Fruit fly (Drosophila melanogaster) whole organism, embryonic: ENCODE results near the gene Nse4.

Experiments used
- Ada2b ChIP-seq: fragments of 200-800 bp; sonication (Bioruptor generic); IDR thresholded peaks from 2 replicates; pipeline ENCODE4 v1.3.6; 2022; ENCODE audit warnings: missing biosample characterization, missing genetic modification characterization
- Aef1 ChIP-seq: fragments of 200-800 bp; sonication (Bioruptor generic); IDR thresholded peaks from 3 replicates; pipeline ENCODE4 v1.3.6; 2022; ENCODE audit warnings: missing biosample characterization, missing genetic modification characterization
- CG11696 ChIP-seq: fragments of 200-800 bp; sonication (Bioruptor generic); IDR thresholded peaks from 2 replicates; pipeline ENCODE4 v1.3.6; 2022; ENCODE audit warnings: missing biosample characterization, missing genetic modification characterization
- CG12071 ChIP-seq: fragments of 200-800 bp; sonication (Bioruptor generic); optimal IDR thresholded peaks from 3 replicates; lab custom pipeline; 2018; ENCODE audit warnings: missing biosample characterization, mild to moderate bottlenecking, missing genetic modification characterization
- CG12391 ChIP-seq: fragments of 200-800 bp; sonication (Bioruptor generic); optimal IDR thresholded peaks from 3 replicates; lab custom pipeline; 2018; ENCODE audit warnings: missing biosample characterization, mild to moderate bottlenecking, missing genetic modification characterization, moderate library complexity
- CG14050 ChIP-seq: fragments of 200-800 bp; sonication (Bioruptor generic); IDR thresholded peaks from 3 replicates; pipeline ENCODE4 v1.3.6; 2022; ENCODE audit warnings: missing biosample characterization, missing genetic modification characterization
- CG15269 ChIP-seq: fragments of 200-800 bp; sonication (Bioruptor generic); optimal IDR thresholded peaks from 2 replicates; lab custom pipeline; 2018; ENCODE audit warnings: missing biosample characterization, mild to moderate bottlenecking, missing genetic modification characterization, moderate library complexity
- CG15514 ChIP-seq: fragments of 200-800 bp; sonication (Bioruptor generic); optimal IDR thresholded peaks from 3 replicates; lab custom pipeline; 2017; ENCODE audit warnings: missing biosample characterization, missing genetic modification characterization, mild to moderate bottlenecking, moderate library complexity, missing genetic modification reagents
- CG1602 ChIP-seq: fragments of 200-800 bp; sonication (Bioruptor generic); optimal IDR thresholded peaks from 3 replicates; lab custom pipeline; 2016; ENCODE audit warnings: missing biosample characterization, missing genetic modification characterization
- CG17361 ChIP-seq: fragments of 200-800 bp; sonication (Bioruptor generic); IDR thresholded peaks from 3 replicates; pipeline ENCODE4 v1.3.6; 2022; ENCODE audit warnings: missing biosample characterization, missing genetic modification characterization
- CG2875 ChIP-seq: fragments of 200-800 bp; sonication (Bioruptor generic); optimal IDR thresholded peaks from 2 replicates; lab custom pipeline; 2017; ENCODE audit warnings: missing biosample characterization, mild to moderate bottlenecking, missing genetic modification characterization, missing genetic modification reagents
- CG30403 ChIP-seq: fragments of 200-800 bp; sonication (Bioruptor generic); optimal IDR thresholded peaks from 3 replicates; lab custom pipeline; 2016; ENCODE audit warnings: missing biosample characterization, missing genetic modification characterization
- CG31388 ChIP-seq: fragments of 200-800 bp; sonication (Bioruptor generic); optimal IDR thresholded peaks from 2 replicates; lab custom pipeline; 2016; ENCODE audit warnings: missing biosample characterization, missing genetic modification characterization
- CG34422 ChIP-seq: fragments of 200-800 bp; sonication (Bioruptor generic); IDR thresholded peaks from 3 replicates; pipeline ENCODE4 v1.3.6; 2022; ENCODE audit warnings: missing biosample characterization, missing genetic modification characterization
- CG3838 ChIP-seq: fragments of 200-800 bp; sonication (Bioruptor generic); optimal IDR thresholded peaks from 3 replicates; lab custom pipeline; 2016; ENCODE audit warnings: missing biosample characterization, missing genetic modification characterization
- CG4328 ChIP-seq: fragments of 200-800 bp; sonication (Bioruptor generic); optimal IDR thresholded peaks from 3 replicates; lab custom pipeline; 2017; ENCODE audit warnings: missing biosample characterization, missing genetic modification reagents, missing genetic modification characterization
- CG4820 ChIP-seq: fragments of 200-800 bp; sonication (Bioruptor generic); optimal IDR thresholded peaks from 3 replicates; lab custom pipeline; 2016; ENCODE audit warnings: missing biosample characterization, missing genetic modification characterization
- CG7357 ChIP-seq: fragments of 200-800 bp; sonication (Bioruptor generic); IDR thresholded peaks from 3 replicates; pipeline ENCODE4 v1.3.6; 2022; ENCODE audit warnings: missing biosample characterization, missing genetic modification characterization
- CG8281 ChIP-seq: fragments of 200-800 bp; sonication (Bioruptor generic); optimal IDR thresholded peaks from 2 replicates; lab custom pipeline; 2018; ENCODE audit warnings: missing biosample characterization, mild to moderate bottlenecking, missing genetic modification characterization, moderate library complexity
- CG8765 ChIP-seq: fragments of 200-800 bp; sonication (Bioruptor generic); IDR thresholded peaks from 2 replicates; pipeline ENCODE4 v1.3.6; 2022; ENCODE audit warnings: missing biosample characterization, missing genetic modification characterization
- CG9215 ChIP-seq: fragments of 200-800 bp; sonication (Bioruptor generic); IDR thresholded peaks from 2 replicates; pipeline ENCODE4 v1.3.6; 2022; ENCODE audit warnings: missing biosample characterization, missing genetic modification characterization
- CG9932 ChIP-seq: fragments of 200-800 bp; sonication (Bioruptor generic); IDR thresholded peaks from 2 replicates; pipeline ENCODE4 v1.3.6; 2022; ENCODE audit warnings: missing biosample characterization, missing genetic modification characterization
- CkIIα-i1 ChIP-seq: fragments of 200-800 bp; sonication (Bioruptor generic); IDR thresholded peaks from 2 replicates; pipeline ENCODE4 v1.3.6; 2022; ENCODE audit warnings: missing biosample characterization, missing genetic modification characterization
- D19B ChIP-seq: fragments of 200-800 bp; sonication (Bioruptor generic); optimal IDR thresholded peaks from 2 replicates; lab custom pipeline; 2017; ENCODE audit warnings: missing biosample characterization, mild to moderate bottlenecking, missing genetic modification characterization
- Dbx ChIP-seq: fragments of 200-800 bp; sonication (Bioruptor generic); IDR thresholded peaks from 3 replicates; pipeline ENCODE4 v1.3.6; 2022; ENCODE audit warnings: missing biosample characterization, missing genetic modification characterization
- H2.0 ChIP-seq: fragments of 200-800 bp; sonication (Bioruptor generic); IDR thresholded peaks from 2 replicates; pipeline ENCODE4 v1.3.6; 2022; ENCODE audit warnings: missing biosample characterization, missing genetic modification characterization
- Med ChIP-seq: fragments of 200-800 bp; sonication (Bioruptor generic); peaks from one replicate; lab custom pipeline; 2016; ENCODE audit warnings: missing biosample characterization, missing genetic modification characterization, mild to moderate bottlenecking, inconsistent platforms, moderate library complexity
- Meics ChIP-seq: fragments of 200-800 bp; sonication (Bioruptor generic); optimal IDR thresholded peaks from 2 replicates; lab custom pipeline; 2017; ENCODE audit warnings: missing biosample characterization, mild to moderate bottlenecking, missing genetic modification characterization
- Neu2 ChIP-seq: fragments of 200-800 bp; sonication (Bioruptor generic); optimal IDR thresholded peaks from 3 replicates; lab custom pipeline; 2016; ENCODE audit warnings: missing biosample characterization, missing genetic modification characterization, borderline replicate concordance
- Rfx ChIP-seq: fragments of 200-800 bp; sonication (Bioruptor generic); IDR thresholded peaks from 2 replicates; pipeline ENCODE4 v1.3.6; 2022; ENCODE audit warnings: missing biosample characterization, missing genetic modification characterization
- Ssrp ChIP-seq: fragments of 200-800 bp; sonication (Bioruptor generic); optimal IDR thresholded peaks from 2 replicates; lab custom pipeline; 2018; ENCODE audit warnings: missing biosample characterization, mild to moderate bottlenecking, missing genetic modification characterization, moderate library complexity
- Trl ChIP-seq, 3 experiments: fragments of >200 bp in 2 of 3; fragments of 200-800 bp in 1 of 3; sonication (Bioruptor generic) in 1 of 3; optimal IDR thresholded peaks; 2 replicates in 1 of 3; 3 replicates in 2 of 3; lab custom pipeline; 2016 to 2017; ENCODE audit warnings: missing biosample characterization in 1 of 3, missing genetic modification characterization in 1 of 3
- Vsx1 ChIP-seq: fragments of 200-800 bp; sonication (Bioruptor generic); optimal IDR thresholded peaks from 2 replicates; lab custom pipeline; 2017; ENCODE audit warnings: missing biosample characterization, mild to moderate bottlenecking, missing genetic modification characterization, missing genetic modification reagents
- al ChIP-seq: fragments of 200-800 bp; sonication (Bioruptor generic); IDR thresholded peaks from 2 replicates; pipeline ENCODE4 v1.3.6; 2022; ENCODE audit warnings: missing biosample characterization, missing genetic modification characterization
- ap ChIP-seq: fragments of 200-800 bp; sonication (Bioruptor generic); IDR thresholded peaks from 2 replicates; pipeline ENCODE4 v1.3.6; 2022; ENCODE audit warnings: missing biosample characterization, missing genetic modification characterization
- ash1 ChIP-seq: fragments of 200-800 bp; sonication (Bioruptor generic); optimal IDR thresholded peaks from 2 replicates; lab custom pipeline; 2018; ENCODE audit warnings: missing biosample characterization, mild to moderate bottlenecking, missing genetic modification characterization
- az2 ChIP-seq: fragments of 200-800 bp; sonication (Bioruptor generic); optimal IDR thresholded peaks from 3 replicates; lab custom pipeline; 2016; ENCODE audit warnings: missing biosample characterization, missing genetic modification characterization
- cad ChIP-seq: fragments of >200 bp; optimal IDR thresholded peaks from 2 replicates; lab custom pipeline; 2017; ENCODE audit warnings: missing biosample characterization, missing genetic modification characterization
- caup ChIP-seq: fragments of 200-800 bp; sonication (Bioruptor generic); optimal IDR thresholded peaks from 3 replicates; lab custom pipeline; 2017; ENCODE audit warnings: missing biosample characterization, mild to moderate bottlenecking, missing genetic modification characterization, moderate library complexity; ENCODE audit not compliant: severe bottlenecking
- cg ChIP-seq: fragments of 200-800 bp; sonication (Bioruptor generic); optimal IDR thresholded peaks from 3 replicates; lab custom pipeline; 2019; ENCODE audit warnings: missing biosample characterization, mild to moderate bottlenecking, missing genetic modification characterization, moderate library complexity
- dm ChIP-seq: fragments of 200-800 bp; sonication (Bioruptor generic); optimal IDR thresholded peaks from 3 replicates; lab custom pipeline; 2016; ENCODE audit warnings: missing biosample characterization, missing genetic modification characterization
- gem ChIP-seq: fragments of 200-800 bp; sonication (Bioruptor generic); optimal IDR thresholded peaks from 2 replicates; lab custom pipeline; 2019; ENCODE audit warnings: missing biosample characterization, mild to moderate bottlenecking, missing genetic modification characterization, moderate library complexity
- hb ChIP-seq: fragments of 200-800 bp; sonication (Bioruptor generic); IDR thresholded peaks from 3 replicates; pipeline ENCODE4 v1.3.6; 2022; ENCODE audit warnings: missing biosample characterization, missing genetic modification characterization; ENCODE audit not compliant: partially characterized antibody
- kah ChIP-seq: fragments of 200-800 bp; sonication (Bioruptor generic); optimal IDR thresholded peaks from 2 replicates; lab custom pipeline; 2018; ENCODE audit warnings: missing biosample characterization, mild to moderate bottlenecking, missing genetic modification characterization
- odd ChIP-seq: fragments of 200-800 bp; sonication (Bioruptor generic); optimal IDR thresholded peaks from 2 replicates; lab custom pipeline; 2017; ENCODE audit warnings: missing biosample characterization, mild to moderate bottlenecking, missing genetic modification characterization
- pho ChIP-seq: fragments of 200-800 bp; sonication (Bioruptor generic); optimal IDR thresholded peaks from 2 replicates; lab custom pipeline; 2016; ENCODE audit warnings: missing biosample characterization, missing genetic modification characterization
- run ChIP-seq: fragments of 200-800 bp; sonication (Bioruptor generic); optimal IDR thresholded peaks from 3 replicates; lab custom pipeline; 2018; ENCODE audit warnings: missing biosample characterization, mild to moderate bottlenecking, missing genetic modification characterization
- ssp ChIP-seq: fragments of 200-800 bp; sonication (Bioruptor generic); IDR thresholded peaks from 2 replicates; pipeline ENCODE4 v1.3.6; 2022; ENCODE audit warnings: missing biosample characterization, missing genetic modification characterization
- vvl ChIP-seq: fragments of 200-800 bp; sonication (Bioruptor generic); IDR thresholded peaks from 2 replicates; pipeline ENCODE4 v1.3.6; 2022; ENCODE audit warnings: missing biosample characterization, missing genetic modification characterization
- zf30C ChIP-seq: fragments of 200-800 bp; sonication (Bioruptor generic); optimal IDR thresholded peaks from 3 replicates; lab custom pipeline; 2018; ENCODE audit warnings: missing biosample characterization, mild to moderate bottlenecking, missing genetic modification characterization
- zfh2 ChIP-seq: fragments of 200-800 bp; sonication (Bioruptor generic); optimal IDR thresholded peaks from 2 replicates; lab custom pipeline; 2016; ENCODE audit warnings: missing biosample characterization, missing genetic modification characterization

Gene Nse4

DNA sequence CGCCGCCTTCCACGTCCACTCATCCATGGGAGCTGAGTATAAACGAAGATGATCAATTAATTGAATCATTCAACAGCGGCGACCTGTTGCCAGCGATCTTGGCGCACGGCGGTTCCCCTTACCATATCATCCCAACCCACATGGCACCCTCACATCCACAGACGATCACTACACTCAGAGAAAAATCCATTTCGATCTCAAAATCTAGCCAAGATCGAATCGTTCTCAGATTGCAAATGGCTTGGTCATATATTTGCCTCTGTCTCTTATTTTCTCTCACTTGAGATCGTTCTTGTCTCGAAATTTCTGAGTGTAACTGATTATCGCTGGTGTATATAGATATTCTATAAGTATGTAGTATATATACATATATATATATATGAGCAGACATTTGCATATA lies 29.1 kb downstream of the Nse4 start (continued):
- no peak for TF ChIP-seq CG8765 (GFP tag; lab: Robert Waterston, UW)
- TF ChIP-seq CkIIα-i1 (GFP tag; lab: Robert Waterston, UW) = no peak; the same call in 1 of the 2 replicates
- TF ChIP-seq hb (GFP tag; lab: Robert Waterston, UW) = no peak
- TF ChIP-seq CG12391 (tag; lab: Kevin White, UChicago) = peak; percentile 63
- TF ChIP-seq ap (GFP tag; lab: Robert Waterston, UW) = no peak
- TF ChIP-seq CG31388 (GFP tag; lab: Kevin White, UChicago) = no peak
- TF ChIP-seq Dbx (GFP tag; lab: Robert Waterston, UW) = 0 out of 3 replicates have a peak, but pooled peaks have one; percentile 26
- peak; percentile 72 for TF ChIP-seq CG15269
- TF ChIP-seq CG3838 (GFP tag; lab: Kevin White, UChicago) = no peak
- TF ChIP-seq CG4328 (GFP tag; lab: Kevin White, UChicago) = peak; percentile 37
- TF ChIP-seq CG9932 = peak; percentile 73
- peak; percentile 36; the same call in 1 of the 3 replicates for TF ChIP-seq CG17361 (GFP tag; lab: Robert Waterston, UW)
- TF ChIP-seq H2.0 (GFP tag; lab: Robert Waterston, UW) = peak; percentile 60
- TF ChIP-seq cad (GFP tag; lab: Kevin White, UChicago) = no peak
- no peak for TF ChIP-seq ash1 (GFP tag; lab: Kevin White, UChicago)
- peak; percentile 24 for TF ChIP-seq CG2875 (GFP tag; lab: Kevin White, UChicago)
- TF ChIP-seq Meics (GFP tag; lab: Kevin White, UChicago) = peak; percentile 62
- no peak for TF ChIP-seq dm (GFP tag; lab: Kevin White, UChicago)
- no peak for TF ChIP-seq run (tag; lab: Kevin White, UChicago)
- TF ChIP-seq CG30403 = peak; percentile 59
- peak; percentile 45; the same call in 1 of the 3 replicates for TF ChIP-seq CG14050 (GFP tag; lab: Robert Waterston, UW)
- peak; percentile 6 for TF ChIP-seq pho (GFP tag; lab: Kevin White, UChicago)
- TF ChIP-seq Vsx1 (GFP tag; lab: Kevin White, UChicago) = peak; percentile 13
- peak; percentile 5 for TF ChIP-seq zfh2 (GFP tag; lab: Kevin White, UChicago)
- peak; percentile 60 for TF ChIP-seq CG15514
- no peak for TF ChIP-seq Trl (optimal IDR thresholded peaks at IDR 0.05; lab: Kevin White, UChicago)
- TF ChIP-seq Trl (GFP tag; optimal IDR thresholded peaks at IDR 0.05; lab: Kevin White, UChicago) = peak; percentile 38
- TF ChIP-seq kah (GFP tag; lab: Kevin White, UChicago) = peak; percentile 90
- TF ChIP-seq Aef1 = peak; percentile 63
- peak; percentile 12 for TF ChIP-seq D19B (GFP tag; lab: Kevin White, UChicago)
- TF ChIP-seq Rfx (GFP tag; lab: Robert Waterston, UW) = peak; percentile 86
- TF ChIP-seq Neu2 (GFP tag; lab: Kevin White, UChicago) = no peak
- peak; percentile 88 for TF ChIP-seq Med (GFP tag; lab: Kevin White, UChicago)
- TF ChIP-seq vvl (GFP tag; lab: Robert Waterston, UW) = peak; percentile 81
- peak; percentile 57 for TF ChIP-seq al
- TF ChIP-seq cg (GFP tag; lab: Kevin White, UChicago) = no peak
- TF ChIP-seq caup = peak; percentile 45
- TF ChIP-seq CG7357 (GFP tag; lab: Robert Waterston, UW) = peak; percentile 20; the same call in 1 of the 3 replicates
- TF ChIP-seq CG8281 (tag; lab: Kevin White, UChicago) = peak; percentile 3
- peak; percentile 57 for TF ChIP-seq zf30C (GFP tag; lab: Kevin White, UChicago)
- TF ChIP-seq Ada2b (GFP tag; lab: Robert Waterston, UW) = peak; percentile 43; the same call in 1 of the 2 replicates
- peak; percentile 11 for TF ChIP-seq odd
- peak; percentile 50 for TF ChIP-seq CG12071 (GFP tag; lab: Kevin White, UChicago)
- peak; percentile 17 for TF ChIP-seq Ssrp (tag; lab: Kevin White, UChicago)
- no peak for TF ChIP-seq CG11696 (GFP tag; lab: Robert Waterston, UW)
- peak; percentile 44 for TF ChIP-seq CG4820 (GFP tag; lab: Kevin White, UChicago)
- peak; percentile 49 for TF ChIP-seq CG1602
- TF ChIP-seq ssp (GFP tag; lab: Robert Waterston, UW) = peak; percentile 29; the same call in 1 of the 2 replicates
- peak; percentile 55 for TF ChIP-seq az2 (GFP tag; lab: Kevin White, UChicago)
- peak; percentile 73; the same call in 2 of the 3 replicates for TF ChIP-seq CG34422 (GFP tag; lab: Robert Waterston, UW)
- no peak; the same call in 1 of the 2 replicates for TF ChIP-seq CG9215 (GFP tag; lab: Robert Waterston, UW)
- TF ChIP-seq gem (tag; lab: Kevin White, UChicago) = peak; percentile 69
